Worm (Caenorhabditis elegans) whole organism, L3 larva: ENCODE data around the gene gst-35.

ENCODE experiments used
- elt-1 ChIP-seq: fragments of 150-350 bp; optimal IDR thresholded peaks from 2 replicates; lab custom pipeline; 2014; ENCODE audit warnings: missing biosample characterization, missing genetic modification characterization
- elt-3 ChIP-seq, 3 experiments: fragments of 150-350 bp in 1 of 3; sonication (generic microtip) in 2 of 3; optimal IDR thresholded peaks; 2 replicates in 2 of 3; 4 replicates in 1 of 3; lab custom pipeline; 2014 to 2017; ENCODE audit warnings: missing biosample characterization in 3 of 3, missing genetic modification characterization in 3 of 3
- fos-1 ChIP-seq: fragments of 150-350 bp; optimal IDR thresholded peaks from 2 replicates; lab custom pipeline; 2014; ENCODE audit warnings: missing biosample characterization, missing genetic modification characterization
- lin-39 ChIP-seq: fragments of 150-350 bp; optimal IDR thresholded peaks from 2 replicates; lab custom pipeline; 2018; ENCODE audit warnings: missing biosample characterization, missing genetic modification reagents, missing genetic modification characterization
- nhr-237 ChIP-seq: fragments of 150-350 bp; optimal IDR thresholded peaks from 2 replicates; lab custom pipeline; 2014; ENCODE audit warnings: missing biosample characterization, missing genetic modification characterization
- nhr-28 ChIP-seq: fragments of 150-350 bp; optimal IDR thresholded peaks from 2 replicates; lab custom pipeline; 2014; ENCODE audit warnings: missing biosample characterization, missing genetic modification characterization
- skn-1 ChIP-seq: fragments of 150-350 bp; optimal IDR thresholded peaks from 2 replicates; lab custom pipeline; 2014; ENCODE audit warnings: missing biosample characterization, missing genetic modification characterization
- ztf-4 ChIP-seq: fragments of 150-350 bp; optimal IDR thresholded peaks from 2 replicates; lab custom pipeline; 2014; ENCODE audit warnings: missing biosample characterization, missing genetic modification characterization

- no peak for TF ChIP-seq elt-3 (tag; optimal IDR thresholded peaks at IDR 0.05; lab: Kevin White, UChicago)
- TF ChIP-seq lin-39 (tag; lab: Kevin White, UChicago): no peak
- no peak for TF ChIP-seq skn-1 (tag; lab: Kevin White, UChicago)
- no peak for TF ChIP-seq nhr-28 (tag; lab: Kevin White, UChicago)
- TF ChIP-seq ztf-4 (tag; lab: Kevin White, UChicago): no peak
- no peak for TF ChIP-seq nhr-237 (tag; lab: Kevin White, UChicago)
- no peak for TF ChIP-seq elt-1 (tag; lab: Kevin White, UChicago)
- TF ChIP-seq fos-1 (tag; lab: Kevin White, UChicago): no peak
Measured at ce11 chrII:15229785-15230393, 44.7 kb upstream of the gst-35 start, which contains the start of gene spsb-2.
